Fruit fly (Drosophila melanogaster) whole organism, embryonic: ENCODE data around the gene CG31321.
A peak's percentile ranks its signal among the peaks of the same experiment; 100 is the strongest.

Experiments
- BEAF-32 ChIP-seq: fragments of 200-800 bp; sonication (Bioruptor generic); optimal IDR thresholded peaks from 3 replicates; lab custom pipeline; 2017; ENCODE audit warnings: missing biosample characterization, missing genetic modification characterization, mild to moderate bottlenecking, moderate library complexity, missing genetic modification reagents
- Blimp-1 ChIP-seq: fragments of 200-800 bp; sonication (Bioruptor generic); optimal IDR thresholded peaks from 3 replicates; lab custom pipeline; 2018; ENCODE audit warnings: missing biosample characterization, missing genetic modification characterization, mild to moderate bottlenecking, moderate library complexity, missing genetic modification reagents
- CG11504 ChIP-seq: fragments of 200-800 bp; sonication (Bioruptor generic); optimal IDR thresholded peaks from 3 replicates; lab custom pipeline; 2019; ENCODE audit warnings: missing biosample characterization, mild to moderate bottlenecking, missing genetic modification characterization, moderate library complexity
- CG13424 ChIP-seq: fragments of 200-800 bp; sonication (Bioruptor generic); optimal IDR thresholded peaks from 2 replicates; lab custom pipeline; 2019; ENCODE audit warnings: missing biosample characterization, mild to moderate bottlenecking, missing genetic modification characterization, moderate library complexity
- CG1603 ChIP-seq: fragments of 200-800 bp; sonication (Bioruptor generic); optimal IDR thresholded peaks from 2 replicates; lab custom pipeline; 2019; ENCODE audit warnings: missing biosample characterization, mild to moderate bottlenecking, missing genetic modification characterization, moderate library complexity
- CG17829 ChIP-seq: fragments of 200-800 bp; optimal IDR thresholded peaks from 2 replicates; lab custom pipeline; 2019; ENCODE audit warnings: missing biosample characterization, mild to moderate bottlenecking, missing genetic modification characterization, moderate library complexity
- CG18599 ChIP-seq: fragments of 200-800 bp; sonication (Bioruptor generic); optimal IDR thresholded peaks from 3 replicates; lab custom pipeline; 2017; ENCODE audit warnings: missing biosample characterization, missing genetic modification characterization, mild to moderate bottlenecking, moderate library complexity, missing genetic modification reagents
- CG18764 ChIP-seq: fragments of 200-800 bp; sonication (Bioruptor generic); optimal IDR thresholded peaks from 3 replicates; lab custom pipeline; 2016; ENCODE audit warnings: missing biosample characterization, missing genetic modification characterization
- CG2120 ChIP-seq: fragments of 200-800 bp; sonication (Bioruptor generic); optimal IDR thresholded peaks from 3 replicates; lab custom pipeline; 2016; ENCODE audit warnings: missing biosample characterization, missing genetic modification characterization
- CG2129 ChIP-seq: fragments of 200-800 bp; sonication (Bioruptor generic); IDR thresholded peaks from 2 replicates; pipeline ENCODE4 v1.3.6; 2022; ENCODE audit warnings: missing biosample characterization, missing genetic modification characterization; ENCODE audit not compliant: partially characterized antibody
- CG3065 ChIP-seq: fragments of 200-800 bp; sonication (Bioruptor generic); optimal IDR thresholded peaks from 2 replicates; lab custom pipeline; 2016; ENCODE audit warnings: missing biosample characterization, missing genetic modification characterization
- CG3407 ChIP-seq: fragments of 200-800 bp; sonication (Bioruptor generic); optimal IDR thresholded peaks from 2 replicates; lab custom pipeline; 2018; ENCODE audit warnings: missing biosample characterization, mild to moderate bottlenecking, missing genetic modification characterization
- CG4282 ChIP-seq: fragments of 200-800 bp; sonication (Bioruptor generic); optimal IDR thresholded peaks from 2 replicates; lab custom pipeline; 2016; ENCODE audit warnings: missing biosample characterization, missing genetic modification characterization
- CG4404 ChIP-seq: fragments of 200-800 bp; sonication (Bioruptor generic); IDR thresholded peaks from 2 replicates; pipeline ENCODE4 v1.3.6; 2022; ENCODE audit warnings: missing biosample characterization, missing genetic modification characterization
- CG4617 ChIP-seq: fragments of 200-800 bp; sonication (Bioruptor generic); optimal IDR thresholded peaks from 3 replicates; lab custom pipeline; 2016; ENCODE audit warnings: missing biosample characterization, missing genetic modification characterization, borderline replicate concordance
- CG6254 ChIP-seq: fragments of 200-800 bp; sonication (Bioruptor generic); optimal IDR thresholded peaks from 3 replicates; lab custom pipeline; 2017; ENCODE audit warnings: mild to moderate bottlenecking, missing biosample characterization, missing genetic modification reagents, missing genetic modification characterization
- CG7357 ChIP-seq: fragments of 200-800 bp; sonication (Bioruptor generic); IDR thresholded peaks from 3 replicates; pipeline ENCODE4 v1.3.6; 2022; ENCODE audit warnings: missing biosample characterization, missing genetic modification characterization
- CG7987 ChIP-seq: fragments of 200-800 bp; sonication (Bioruptor generic); optimal IDR thresholded peaks from 2 replicates; lab custom pipeline; 2018; ENCODE audit warnings: missing biosample characterization, mild to moderate bottlenecking, missing genetic modification characterization, moderate library complexity
- CG8765 ChIP-seq: fragments of 200-800 bp; sonication (Bioruptor generic); IDR thresholded peaks from 2 replicates; pipeline ENCODE4 v1.3.6; 2022; ENCODE audit warnings: missing biosample characterization, missing genetic modification characterization
- Camta ChIP-seq: fragments of 200-800 bp; sonication (Bioruptor generic); optimal IDR thresholded peaks from 2 replicates; lab custom pipeline; 2016; ENCODE audit warnings: missing biosample characterization, missing genetic modification characterization
- CkIIα-i1 ChIP-seq: fragments of 200-800 bp; sonication (Bioruptor generic); IDR thresholded peaks from 2 replicates; pipeline ENCODE4 v1.3.6; 2022; ENCODE audit warnings: missing biosample characterization, missing genetic modification characterization
- D19B ChIP-seq: fragments of 200-800 bp; sonication (Bioruptor generic); optimal IDR thresholded peaks from 2 replicates; lab custom pipeline; 2017; ENCODE audit warnings: missing biosample characterization, mild to moderate bottlenecking, missing genetic modification characterization
- GATAe ChIP-seq: fragments of 200-800 bp; sonication (Bioruptor generic); conservative IDR thresholded peaks from 2 replicates; pipeline ENCODE4 v1.3.6; 2022; ENCODE audit warnings: missing biosample characterization, missing genetic modification characterization
- HLH54F ChIP-seq: fragments of 200-800 bp; sonication (Bioruptor generic); optimal IDR thresholded peaks from 3 replicates; lab custom pipeline; 2016; ENCODE audit warnings: missing biosample characterization, missing genetic modification characterization
- Hey ChIP-seq: fragments of 200-800 bp; sonication (Bioruptor generic); optimal IDR thresholded peaks from 3 replicates; lab custom pipeline; 2018; ENCODE audit warnings: missing biosample characterization, mild to moderate bottlenecking, missing genetic modification characterization
- Hr3 ChIP-seq: fragments of 200-800 bp; sonication (Bioruptor generic); optimal IDR thresholded peaks from 3 replicates; lab custom pipeline; 2016; ENCODE audit warnings: missing biosample characterization, missing genetic modification characterization
- Kr ChIP-seq: fragments of 200-800 bp; sonication (Bioruptor generic); optimal IDR thresholded peaks from 2 replicates; lab custom pipeline; 2017; ENCODE audit warnings: missing biosample characterization, mild to moderate bottlenecking, missing genetic modification characterization
- Lim3 ChIP-seq: fragments of 200-800 bp; sonication (Bioruptor generic); IDR thresholded peaks from 2 replicates; pipeline ENCODE4 v1.3.6; 2022; ENCODE audit warnings: missing biosample characterization, missing genetic modification characterization
- MTF-1 ChIP-seq: fragments of 200-800 bp; sonication (Bioruptor generic); optimal IDR thresholded peaks from 2 replicates; lab custom pipeline; 2018; ENCODE audit warnings: missing biosample characterization, mild to moderate bottlenecking, missing genetic modification characterization, borderline replicate concordance
- Mes4 ChIP-seq: fragments of 200-800 bp; sonication (Bioruptor generic); optimal IDR thresholded peaks from 2 replicates; lab custom pipeline; 2016; ENCODE audit warnings: missing biosample characterization, missing genetic modification characterization
- Nf-YA ChIP-seq: fragments of 200-800 bp; sonication (Bioruptor generic); IDR thresholded peaks from 2 replicates; pipeline ENCODE4 v1.3.6; 2022; ENCODE audit warnings: missing biosample characterization, missing genetic modification characterization
- Pdp1 ChIP-seq, 2 experiments: fragments of 200-800 bp; sonication (Bioruptor generic); optimal IDR thresholded peaks; 3 replicates each; lab custom pipeline; 2016; ENCODE audit warnings: missing biosample characterization in 2 of 2, missing genetic modification characterization in 2 of 2, mild to moderate bottlenecking in 1 of 2, moderate library complexity in 1 of 2
- Ravus ChIP-seq: fragments of 200-800 bp; sonication (Bioruptor generic); IDR thresholded peaks from 2 replicates; pipeline ENCODE4 v1.3.6; 2022; ENCODE audit warnings: missing biosample characterization, missing genetic modification characterization
- Scr ChIP-seq: fragments of 200-800 bp; sonication (Bioruptor generic); IDR thresholded peaks from 2 replicates; pipeline ENCODE4 v1.3.6; 2022; ENCODE audit warnings: missing biosample characterization, missing genetic modification characterization; ENCODE audit not compliant: partially characterized antibody
- Sox102F ChIP-seq: fragments of 200-800 bp; sonication (Bioruptor generic); optimal IDR thresholded peaks from 2 replicates; lab custom pipeline; 2018; ENCODE audit warnings: missing biosample characterization, mild to moderate bottlenecking, missing genetic modification characterization, moderate library complexity
- Taf1 ChIP-seq: fragments of 200-800 bp; sonication (Bioruptor generic); IDR thresholded peaks from 2 replicates; pipeline ENCODE4 v1.3.6; 2022; ENCODE audit warnings: missing biosample characterization, missing genetic modification characterization
- ase ChIP-seq: fragments of 200-800 bp; sonication (Bioruptor generic); IDR thresholded peaks from 3 replicates; pipeline ENCODE4 v1.3.6; 2022; ENCODE audit warnings: missing biosample characterization, missing genetic modification characterization
- cad ChIP-seq: fragments of >200 bp; optimal IDR thresholded peaks from 2 replicates; lab custom pipeline; 2017; ENCODE audit warnings: missing biosample characterization, missing genetic modification characterization
- cwo ChIP-seq: fragments of 200-800 bp; sonication (Bioruptor generic); optimal IDR thresholded peaks from 3 replicates; lab custom pipeline; 2017; ENCODE audit warnings: missing biosample characterization, missing genetic modification characterization, mild to moderate bottlenecking, moderate library complexity, missing genetic modification reagents
- dm ChIP-seq: fragments of 200-800 bp; sonication (Bioruptor generic); optimal IDR thresholded peaks from 3 replicates; lab custom pipeline; 2016; ENCODE audit warnings: missing biosample characterization, missing genetic modification characterization
- hb ChIP-seq: fragments of 200-800 bp; sonication (Bioruptor generic); IDR thresholded peaks from 3 replicates; pipeline ENCODE4 v1.3.6; 2022; ENCODE audit warnings: missing biosample characterization, missing genetic modification characterization; ENCODE audit not compliant: partially characterized antibody
- nerfin-2 ChIP-seq: fragments of 200-800 bp; sonication (Bioruptor generic); IDR thresholded peaks from 2 replicates; pipeline ENCODE4 v1.3.6; 2022; ENCODE audit warnings: missing biosample characterization, missing genetic modification characterization; ENCODE audit not compliant: partially characterized antibody
- slbo ChIP-seq: fragments of 200-800 bp; sonication (Bioruptor generic); IDR thresholded peaks from 2 replicates; pipeline ENCODE4 v1.3.6; 2022; ENCODE audit warnings: missing biosample characterization, missing genetic modification characterization
- so ChIP-seq: fragments of 200-800 bp; sonication (Bioruptor generic); IDR thresholded peaks from 3 replicates; pipeline ENCODE4 v1.3.6; 2022; ENCODE audit warnings: missing biosample characterization, missing genetic modification characterization
- unpg ChIP-seq: fragments of 200-800 bp; sonication (Bioruptor generic); optimal IDR thresholded peaks from 3 replicates; lab custom pipeline; 2018; ENCODE audit warnings: missing biosample characterization, mild to moderate bottlenecking, missing genetic modification characterization, moderate library complexity
- z ChIP-seq: fragments of 200-800 bp; sonication (Bioruptor generic); IDR thresholded peaks from 3 replicates; pipeline ENCODE4 v1.3.6; 2022; ENCODE audit warnings: missing biosample characterization, missing genetic modification characterization
- zen ChIP-seq: fragments of 200-800 bp; sonication (Bioruptor generic); optimal IDR thresholded peaks from 3 replicates; lab custom pipeline; 2018; ENCODE audit warnings: missing biosample characterization, mild to moderate bottlenecking, missing genetic modification characterization, moderate library complexity

Gene CG31321

dm6 chr3R:14326250-14327112 lies 16.3 kb downstream of the CG31321 start, which contains the start of the genes Afti and ATPsynE (continued):
- TF ChIP-seq CG6254 (GFP tag; lab: Kevin White, UChicago) (peak; percentile 39), unpg (no peak), CG3065 (GFP tag; lab: Kevin White, UChicago) (peak; percentile 37), Sox102F (GFP tag; lab: Kevin White, UChicago) (no peak), Hey (peak; percentile 8), CG17829 (tag; lab: Kevin White, UChicago) (peak; percentile 73), cwo (GFP tag; lab: Kevin White, UChicago) (no peak), BEAF-32 (GFP tag; lab: Kevin White, UChicago) (peak; percentile 85), CG2129 (GFP tag; lab: Robert Waterston, UW) (peak; percentile 35; the same call in 1 of the 2 replicates), CG11504 (tag; lab: Kevin White, UChicago) (no peak), CG7357 (GFP tag; lab: Robert Waterston, UW) (peak; percentile 83), dm (peak; percentile 39), Blimp-1 (GFP tag; lab: Kevin White, UChicago) (no peak), CG8765 (GFP tag; lab: Robert Waterston, UW) (no peak), cad (no peak), Scr (GFP tag; lab: Robert Waterston, UW) (peak; percentile 69), CG13424 (tag; lab: Kevin White, UChicago) (peak; percentile 71), Pdp1 (GFP tag; optimal IDR thresholded peaks at IDR 0.05; lab: Kevin White, UChicago) (peak; percentile 60 to 76), z (GFP tag; lab: Robert Waterston, UW) (peak; percentile 39; the same call in 1 of the 3 replicates), MTF-1 (GFP tag; lab: Kevin White, UChicago) (peak; percentile 46), D19B (GFP tag; lab: Kevin White, UChicago) (peak; percentile 48), Nf-YA (GFP tag; lab: Robert Waterston, UW) (no peak; the same call in 1 of the 2 replicates), Kr (no peak), CG18599 (GFP tag; lab: Kevin White, UChicago) (no peak), CG4617 (GFP tag; lab: Kevin White, UChicago) (peak; percentile 79), ase (GFP tag; lab: Robert Waterston, UW) (peak; percentile 49; the same call in 1 of the 3 replicates), CG18764 (GFP tag; lab: Kevin White, UChicago) (peak; percentile 71), so (GFP tag; lab: Robert Waterston, UW) (0 out of 3 replicates have a peak, but pooled peaks have one; percentile 20), Taf1 (GFP tag; lab: Robert Waterston, UW) (peak; percentile 51), Mes4 (GFP tag; lab: Kevin White, UChicago) (peak; percentile 43), CG7987 (peak; percentile 40), Camta (GFP tag; lab: Kevin White, UChicago) (no peak), Ravus (GFP tag; lab: Robert Waterston, UW) (peak; percentile 23), CG2120 (GFP tag; lab: Kevin White, UChicago) (peak; percentile 79), Lim3 (GFP tag; lab: Robert Waterston, UW) (no peak), CkIIα-i1 (GFP tag; lab: Robert Waterston, UW) (no peak), hb (GFP tag; lab: Robert Waterston, UW) (peak; percentile 44; the same call in 2 of the 3 replicates), nerfin-2 (GFP tag; lab: Robert Waterston, UW) (0 out of 2 replicates have a peak, but pooled peaks have one; percentile 28), GATAe (GFP tag; lab: Robert Waterston, UW) (no peak), CG4404 (GFP tag; lab: Robert Waterston, UW) (peak; percentile 55), CG1603 (tag; lab: Kevin White, UChicago) (peak; percentile 67), CG3407 (GFP tag; lab: Kevin White, UChicago) (no peak), HLH54F (peak; percentile 72), Hr3 (peak; percentile 73), CG4282 (GFP tag; lab: Kevin White, UChicago) (no peak), slbo (peak; percentile 87), zen (peak; percentile 52)
